Worm (Caenorhabditis elegans) whole organism, midembryonic: ENCODE measurements around the gene F21C10.4.

Experiments
- T22C8.4 ChIP-seq: fragments of 200-800 bp; sonication (Bioruptor generic); IDR thresholded peaks from 2 replicates; pipeline ENCODE4 v1.3.6; 2022; ENCODE audit warnings: missing genetic modification characterization, missing compliant biosample characterization
- cog-1 ChIP-seq: sonication (generic microtip); optimal IDR thresholded peaks from 2 replicates; lab custom pipeline; 2016; ENCODE audit warnings: missing genetic modification characterization, missing compliant biosample characterization
- flt-1 ChIP-seq: fragments of 200-800 bp; sonication (Bioruptor generic); IDR thresholded peaks from 2 replicates; pipeline ENCODE4 v1.3.6; 2022; ENCODE audit warnings: missing genetic modification characterization, missing compliant biosample characterization
- ref-1 ChIP-seq: fragments of 200-800 bp; sonication (Bioruptor generic); conservative IDR thresholded peaks from 2 replicates; pipeline ENCODE4 v1.3.6; 2022; ENCODE audit warnings: missing genetic modification reagents, missing genetic modification characterization, missing compliant biosample characterization
- tab-1 ChIP-seq: fragments of 200-800 bp; sonication (Bioruptor generic); IDR thresholded peaks from 2 replicates; pipeline ENCODE4 v1.3.6; 2022; ENCODE audit warnings: missing genetic modification characterization, missing compliant biosample characterization
- ztf-29 ChIP-seq: fragments of 200-800 bp; sonication (Bioruptor generic); IDR thresholded peaks from 2 replicates; pipeline ENCODE4 v1.3.6; 2022; ENCODE audit warnings: missing genetic modification reagents, missing genetic modification characterization, missing compliant biosample characterization

DNA sequence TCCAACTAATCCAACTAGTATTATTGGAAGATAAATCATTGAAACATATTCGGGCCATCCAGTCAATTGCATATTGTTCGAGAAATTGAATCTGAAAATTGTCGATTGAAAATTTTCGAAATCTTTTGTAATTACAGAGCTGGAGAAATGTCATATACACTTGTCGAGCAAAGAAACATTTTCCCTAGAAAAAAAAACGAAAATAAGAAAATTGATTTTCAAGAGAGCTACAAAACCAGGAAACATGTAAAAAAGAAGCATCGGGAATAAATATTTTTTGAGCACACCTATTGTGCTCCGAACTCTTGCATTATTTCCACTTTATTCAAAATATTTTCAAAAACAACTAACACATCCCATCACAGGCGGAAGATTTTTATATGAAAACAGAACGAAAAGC lies 25.4 kb upstream of the F21C10.4 start, which contains the start of gene frpr-6:
- TF ChIP-seq flt-1 (GFP tag; lab: Robert Waterston, UW), result no peak
- TF ChIP-seq tab-1 (GFP tag; lab: Robert Waterston, UW), result no peak
- TF ChIP-seq cog-1 (tag; lab: Kevin White, UChicago), result no peak
- no peak for TF ChIP-seq T22C8.4
- TF ChIP-seq ref-1 (GFP tag; lab: Robert Waterston, UW), result no peak
- TF ChIP-seq ztf-29, result no peak
